Worm (Caenorhabditis elegans) whole organism, L4 larva: Measurements from ENCODE around the gene slc-17.8.

Source experiments
- D1046.2 ChIP-seq: fragments of 200-800 bp; sonication (Bioruptor generic); IDR thresholded peaks from 2 replicates; pipeline ENCODE4 v1.3.6; 2022; ENCODE audit warnings: missing genetic modification characterization, missing compliant biosample characterization
- F10B5.3 ChIP-seq: sonication (generic microtip); optimal IDR thresholded peaks from 2 replicates; lab custom pipeline; 2016; ENCODE audit warnings: mild to moderate bottlenecking, missing genetic modification characterization, missing compliant biosample characterization
- F44E2.7 ChIP-seq: fragments of 200-800 bp; sonication (Bioruptor generic); IDR thresholded peaks from 2 replicates; pipeline ENCODE4 v2.1.2; 2022; ENCODE audit warnings: missing genetic modification characterization, missing compliant biosample characterization
- Y105C5A.15 ChIP-seq: fragments of 200-800 bp; sonication (Bioruptor generic); IDR thresholded peaks from 2 replicates; pipeline ENCODE4 v1.3.6; 2022; ENCODE audit warnings: missing genetic modification characterization, missing compliant biosample characterization
- Y5F2A.4 ChIP-seq: fragments of 200-800 bp; sonication (Bioruptor generic); optimal IDR thresholded peaks from 2 replicates; lab custom pipeline; 2018; ENCODE audit warnings: mild to moderate bottlenecking, missing genetic modification characterization, missing compliant biosample characterization
- ZK546.5 ChIP-seq, 2 experiments: sonication (generic microtip); optimal IDR thresholded peaks; 2 replicates each; lab custom pipeline; 2017; ENCODE audit warnings: missing biosample characterization in 2 of 2, missing genetic modification characterization in 2 of 2
- ceh-44 ChIP-seq: fragments of 200-800 bp; sonication (Bioruptor generic); IDR thresholded peaks from 2 replicates; pipeline ENCODE4 v1.3.6; 2022; ENCODE audit warnings: missing genetic modification reagents, missing genetic modification characterization, missing compliant biosample characterization
- ceh-62 ChIP-seq: sonication (generic microtip); optimal IDR thresholded peaks from 2 replicates; lab custom pipeline; 2017; ENCODE audit warnings: missing biosample characterization, missing genetic modification characterization
- ceh-82 ChIP-seq: sonication (generic microtip); optimal IDR thresholded peaks from 2 replicates; lab custom pipeline; 2017; ENCODE audit warnings: missing biosample characterization, missing genetic modification characterization
- ces-1 ChIP-seq: fragments of 150-350 bp; sonication (generic microtip); optimal IDR thresholded peaks from 4 replicates; lab custom pipeline; 2014; ENCODE audit warnings: missing biosample characterization, missing genetic modification reagents, missing genetic modification characterization
- daf-12 ChIP-seq: fragments of 150-350 bp; optimal IDR thresholded peaks from 2 replicates; lab custom pipeline; 2014; ENCODE audit warnings: missing biosample characterization, missing genetic modification reagents, missing genetic modification characterization
- dmd-9 ChIP-seq: fragments of 200-800 bp; sonication (Bioruptor generic); IDR thresholded peaks from 2 replicates; pipeline ENCODE4 v1.3.6; 2022; ENCODE audit warnings: missing genetic modification reagents, missing genetic modification characterization, missing compliant biosample characterization
- dve-1 ChIP-seq: sonication (generic microtip); optimal IDR thresholded peaks from 2 replicates; lab custom pipeline; 2017; ENCODE audit warnings: antibody characterized with exemption, mild to moderate bottlenecking, missing genetic modification characterization, missing compliant biosample characterization; ENCODE audit not compliant: insufficient read depth
- egl-27 ChIP-seq: sonication (generic microtip); optimal IDR thresholded peaks from 3 replicates; lab custom pipeline; 2017; ENCODE audit warnings: missing biosample characterization, missing genetic modification reagents, missing genetic modification characterization
- egl-43 ChIP-seq: fragments of 200-800 bp; sonication (Bioruptor generic); IDR thresholded peaks from 2 replicates; pipeline ENCODE4 v1.3.6; 2022; ENCODE audit warnings: missing genetic modification reagents, missing genetic modification characterization, missing compliant biosample characterization
- fkh-10 ChIP-seq: fragments of 150-350 bp; optimal IDR thresholded peaks from 2 replicates; lab custom pipeline; 2014; ENCODE audit warnings: missing biosample characterization, missing genetic modification reagents, missing genetic modification characterization
- fos-1 ChIP-seq: fragments of 150-350 bp; optimal IDR thresholded peaks from 2 replicates; lab custom pipeline; 2014; ENCODE audit warnings: missing biosample characterization, missing genetic modification characterization
- hif-1 ChIP-seq, 2 experiments: sonication (generic microtip); optimal IDR thresholded peaks; 2 replicates each; lab custom pipeline; 2016 to 2017; ENCODE audit warnings: missing compliant biosample characterization in 2 of 2, missing genetic modification characterization in 2 of 2, missing genetic modification reagents in 2 of 2, missing genotype in 2 of 2, mild to moderate bottlenecking in 1 of 2
- hlh-11 ChIP-seq: fragments of 200-800 bp; sonication (Bioruptor generic); optimal IDR thresholded peaks from 2 replicates; lab custom pipeline; 2018; ENCODE audit warnings: mild to moderate bottlenecking, missing genetic modification characterization, missing compliant biosample characterization
- lim-7 ChIP-seq: fragments of 200-800 bp; sonication (Bioruptor generic); IDR thresholded peaks from 2 replicates; pipeline ENCODE4 v1.3.6; 2022; ENCODE audit warnings: missing genetic modification characterization, missing compliant biosample characterization
- lin-13 ChIP-seq: fragments of 150-350 bp; optimal IDR thresholded peaks from 2 replicates; lab custom pipeline; 2014; ENCODE audit warnings: missing biosample characterization, missing genetic modification reagents, missing genetic modification characterization
- lin-15B ChIP-seq: fragments of 150-350 bp; sonication (generic microtip); optimal IDR thresholded peaks from 3 replicates; lab custom pipeline; 2014; ENCODE audit warnings: missing biosample characterization, missing genetic modification characterization
- lin-38 ChIP-seq: fragments of 200-800 bp; sonication (Bioruptor generic); IDR thresholded peaks from 2 replicates; pipeline ENCODE4 v1.3.6; 2022; ENCODE audit warnings: missing genetic modification reagents, missing genetic modification characterization, missing compliant biosample characterization
- lir-3 ChIP-seq: sonication (generic microtip); optimal IDR thresholded peaks from 2 replicates; lab custom pipeline; 2016; ENCODE audit warnings: mild to moderate bottlenecking, missing genetic modification characterization, missing compliant biosample characterization
- mdl-1 ChIP-seq, 2 experiments: fragments of 150-350 bp in 1 of 2; sonication (generic microtip) in 1 of 2; optimal IDR thresholded peaks; 2 replicates each; lab custom pipeline; 2014 to 2017; ENCODE audit warnings: missing biosample characterization in 2 of 2, missing genetic modification characterization in 2 of 2
- mdt-29 ChIP-seq: fragments of 200-800 bp; sonication (Bioruptor generic); IDR thresholded peaks from 2 replicates; pipeline ENCODE4 v1.3.6; 2022; ENCODE audit warnings: missing genetic modification reagents, missing genetic modification characterization, missing compliant biosample characterization
- mep-1 ChIP-seq: fragments of 150-350 bp; sonication (generic microtip); optimal IDR thresholded peaks from 3 replicates; lab custom pipeline; 2014; ENCODE audit warnings: missing biosample characterization, missing genetic modification characterization
- nhr-77 ChIP-seq: fragments of 150-350 bp; optimal IDR thresholded peaks from 2 replicates; lab custom pipeline; 2014; ENCODE audit warnings: missing biosample characterization, missing genetic modification characterization
- sdz-12 ChIP-seq: fragments of 200-800 bp; sonication (Bioruptor generic); optimal IDR thresholded peaks from 2 replicates; lab custom pipeline; 2018; ENCODE audit warnings: mild to moderate bottlenecking, missing genetic modification characterization, missing compliant biosample characterization
- spr-1 ChIP-seq: sonication (generic microtip); optimal IDR thresholded peaks from 2 replicates; lab custom pipeline; 2016; ENCODE audit warnings: mild to moderate bottlenecking, missing genetic modification characterization, missing compliant biosample characterization
- unc-62 ChIP-seq, 3 experiments: fragments of 150-350 bp in 1 of 3; sonication (generic microtip); optimal IDR thresholded peaks in 2 of 3; peaks in 1 of 3; 1 replicate in 1 of 3; 2 replicates in 2 of 3; lab custom pipeline; 2014 to 2017; ENCODE audit warnings: missing biosample characterization in 3 of 3, missing genetic modification characterization in 3 of 3, missing genetic modification reagents in 3 of 3, missing genotype in 1 of 3
- zag-1 ChIP-seq: fragments of 150-350 bp; optimal IDR thresholded peaks from 2 replicates; lab custom pipeline; 2014; ENCODE audit warnings: missing biosample characterization, missing genetic modification characterization
- zfp-2 ChIP-seq: sonication (generic microtip); optimal IDR thresholded peaks from 2 replicates; lab custom pipeline; 2016; ENCODE audit warnings: mild to moderate bottlenecking, missing genetic modification characterization, missing compliant biosample characterization
- ztf-11 ChIP-seq: fragments of 150-350 bp; optimal IDR thresholded peaks from 2 replicates; lab custom pipeline; 2014; ENCODE audit warnings: missing biosample characterization, missing genetic modification characterization

Gene slc-17.8

ce11 chrV:8569841-8570361, 24.5 kb upstream of the slc-17.8 start, which contains the start of the genes F25G6.9 and symk-1 (continued):
- TF ChIP-seq D1046.2 (GFP tag; lab: Robert Waterston, UW) (no peak), lin-13 (GFP tag; lab: Kevin White, UChicago) (no peak), ceh-62 (tag; lab: Kevin White, UChicago) (no peak), dve-1 (peak; percentile 54), mep-1 (tag; lab: Kevin White, UChicago) (no peak)
- TF ChIP-seq, all 104 proteins: peak for 11

ce11 chrV:8569172-8569571, 23.8 kb upstream of the slc-17.8 start:
- no peak for TF ChIP-seq Y105C5A.15 (GFP tag; lab: Robert Waterston, UW)
- peak in 1 of 2 experiments; percentile 91 for TF ChIP-seq unc-62 (GFP tag; optimal IDR thresholded peaks at IDR 0.05 in 1 of 2; lab: Kevin White, UChicago)
- TF ChIP-seq unc-62 (tag; optimal IDR thresholded peaks at IDR 0.05; lab: Kevin White, UChicago): no peak

- TF ChIP-seq egl-27 (tag; lab: Kevin White, UChicago) (no peak), lin-38 (peak; percentile 5; the same call in 1 of the 2 replicates)
These were observed 19.7 kb upstream of the slc-17.8 start, which contains the start of gene F25G6.8 for ce11 chrV:8565075-8565474. TSS of gene F25G6.8 (minus strand) at chrV:8565175.

ce11 chrV:8560916-8561315, 15.5 kb upstream of the slc-17.8 start, which contains the start of gene acr-16:
TSS of gene acr-16 (plus strand) at chrV:8561216.
- TF ChIP-seq egl-43 (GFP tag; lab: Robert Waterston, UW) (no peak), lin-15B (no peak), ces-1 (GFP tag; lab: Kevin White, UChicago) (no peak), zfp-2 (tag; lab: Kevin White, UChicago) (no peak), hlh-11 (no peak), spr-1 (tag; lab: Kevin White, UChicago) (no peak), zag-1 (no peak), daf-12 (tag; lab: Kevin White, UChicago) (no peak), lim-7 (GFP tag; lab: Robert Waterston, UW) (no peak), nhr-77 (tag; lab: Kevin White, UChicago) (no peak), lir-3 (tag; lab: Kevin White, UChicago) (no peak), hif-1 (tag; optimal IDR thresholded peaks at IDR 0.05; lab: Kevin White, UChicago) (no peak), lin-13 (GFP tag; lab: Kevin White, UChicago) (no peak), sdz-12 (GFP tag; lab: Kevin White, UChicago) (no peak), D1046.2 (GFP tag; lab: Robert Waterston, UW) (no peak), mep-1 (tag; lab: Kevin White, UChicago) (no peak), mdt-29 (GFP tag; lab: Robert Waterston, UW) (no peak), fkh-10 (no peak)

ce11 chrV:8555955-8556354, 10.6 kb upstream of the slc-17.8 start:
- no peak for TF ChIP-seq ZK546.5 (tag; optimal IDR thresholded peaks at IDR 0.05; lab: Kevin White, UChicago)
- no peak for TF ChIP-seq unc-62 (GFP tag; optimal IDR thresholded peaks at IDR 0.05 in 1 of 2; lab: Kevin White, UChicago)
- TF ChIP-seq unc-62 (tag; optimal IDR thresholded peaks at IDR 0.05; lab: Kevin White, UChicago): no peak
- TF ChIP-seq zfp-2 (tag; lab: Kevin White, UChicago): no peak
- TF ChIP-seq mdl-1 (tag; optimal IDR thresholded peaks at IDR 0.05; lab: Kevin White, UChicago): no peak
- TF ChIP-seq ceh-82: no peak
- no peak for TF ChIP-seq F44E2.7
- no peak for TF ChIP-seq ztf-11 (tag; lab: Kevin White, UChicago)
- no peak for TF ChIP-seq F10B5.3 (tag; lab: Kevin White, UChicago)
- no peak for TF ChIP-seq fos-1 (tag; lab: Kevin White, UChicago)
- TF ChIP-seq ceh-44: no peak
- no peak for TF ChIP-seq dmd-9 (GFP tag; lab: Robert Waterston, UW)
- no peak for TF ChIP-seq Y5F2A.4
